Worm (Caenorhabditis elegans) whole organism, mixed stage, embryonic: Measurements from ENCODE around the gene C14A6.7.

ENCODE experiments used
- ces-1 ChIP-seq: fragments of 150-350 bp; optimal IDR thresholded peaks from 2 replicates; lab custom pipeline; 2014; ENCODE audit warnings: missing biosample characterization, missing genetic modification reagents, missing genetic modification characterization
- elt-1 ChIP-seq: sonication (generic microtip); optimal IDR thresholded peaks from 2 replicates; lab custom pipeline; 2017; ENCODE audit warnings: missing genetic modification characterization, mild to moderate bottlenecking, missing compliant biosample characterization, antibody characterized with exemption, moderate library complexity, borderline replicate concordance; ENCODE audit not compliant: insufficient read depth
- elt-3 ChIP-seq: fragments of 150-350 bp; optimal IDR thresholded peaks from 2 replicates; lab custom pipeline; 2014; ENCODE audit warnings: missing biosample characterization, missing genetic modification characterization
- lin-13 ChIP-seq: fragments of 150-350 bp; optimal IDR thresholded peaks from 2 replicates; lab custom pipeline; 2014; ENCODE audit warnings: missing biosample characterization, missing genetic modification characterization
- lin-32 ChIP-seq: fragments of 200-800 bp; sonication (Bioruptor generic); optimal IDR thresholded peaks from 2 replicates; lab custom pipeline; 2018; ENCODE audit warnings: mild to moderate bottlenecking, missing genetic modification characterization, missing compliant biosample characterization
- mab-5 ChIP-seq: fragments of 150-350 bp; optimal IDR thresholded peaks from 2 replicates; lab custom pipeline; 2014; ENCODE audit warnings: missing biosample characterization, missing genetic modification characterization
- snpc-4 ChIP-seq: fragments of 150-350 bp; optimal IDR thresholded peaks from 2 replicates; lab custom pipeline; 2014; ENCODE audit warnings: missing biosample characterization, missing genetic modification characterization
- tbx-8 ChIP-seq: fragments of 200-800 bp; sonication (Bioruptor generic); optimal IDR thresholded peaks from 2 replicates; lab custom pipeline; 2018; ENCODE audit warnings: mild to moderate bottlenecking, missing genetic modification characterization, moderate library complexity, missing compliant biosample characterization
- unc-39 ChIP-seq: fragments of 150-350 bp; optimal IDR thresholded peaks from 2 replicates; lab custom pipeline; 2014; ENCODE audit warnings: missing biosample characterization, missing genetic modification characterization
- unc-62 ChIP-seq: fragments of 150-350 bp; optimal IDR thresholded peaks from 2 replicates; lab custom pipeline; 2014; ENCODE audit warnings: missing biosample characterization, missing genetic modification reagents, missing genetic modification characterization
- ztf-11 ChIP-seq: fragments of 150-350 bp; optimal IDR thresholded peaks from 2 replicates; lab custom pipeline; 2014; ENCODE audit warnings: missing biosample characterization, missing genetic modification characterization

DNA sequence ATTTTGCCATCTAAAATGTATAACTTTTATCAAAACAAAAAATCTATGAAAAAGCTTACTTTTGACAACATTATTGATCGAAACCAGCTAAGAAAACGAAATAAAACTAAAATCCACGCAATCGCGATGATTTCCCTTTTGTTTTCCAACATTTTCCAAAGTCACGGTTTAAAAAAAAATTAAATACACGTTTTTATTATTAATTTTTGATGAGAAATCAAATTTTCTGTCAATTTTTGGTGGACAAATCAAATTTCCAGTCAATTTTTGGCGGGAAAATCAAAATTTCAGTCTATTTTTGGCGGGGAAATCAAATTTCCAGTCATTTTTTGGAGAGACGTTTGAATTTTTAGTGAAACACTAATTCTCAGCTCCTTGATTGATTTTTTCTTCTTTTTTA, 3.4 kb downstream of the C14A6.7 start, which contains the start of gene C14A6.5:
- TF ChIP-seq unc-62 (GFP tag; lab: Kevin White, UChicago) (no peak), elt-1 (tag; lab: Kevin White, UChicago) (no peak), lin-32 (no peak), tbx-8 (GFP tag; lab: Kevin White, UChicago) (no peak), ces-1 (GFP tag; lab: Kevin White, UChicago) (no peak), snpc-4 (tag; lab: Kevin White, UChicago) (no peak), mab-5 (tag; lab: Kevin White, UChicago) (no peak), elt-3 (tag; lab: Kevin White, UChicago) (no peak), unc-39 (tag; lab: Kevin White, UChicago) (no peak), lin-13 (no peak), ztf-11 (tag; lab: Kevin White, UChicago) (no peak)
